Worm (Caenorhabditis elegans): ENCODE results near the gene nlp-29.

nlp-29 gene

DNA sequence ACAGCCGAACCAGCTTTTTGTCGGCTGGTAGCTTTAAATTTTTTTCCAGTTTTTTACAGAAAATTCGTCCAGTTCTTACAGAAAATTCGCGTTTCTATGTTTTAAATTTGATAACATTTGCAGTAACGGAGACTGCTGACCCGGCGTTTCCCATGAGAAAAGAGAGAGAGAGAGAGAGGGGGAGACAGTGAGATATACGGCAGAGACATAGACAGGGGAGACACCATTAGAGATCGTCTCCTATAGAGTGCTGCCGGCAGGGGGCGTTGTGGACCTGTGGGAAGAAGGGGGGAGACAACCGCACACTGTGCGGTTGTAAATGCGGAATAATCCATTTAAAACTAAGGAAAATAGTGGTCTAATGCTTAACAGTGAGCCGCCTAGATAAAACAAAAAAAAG lies 45.4 kb downstream of the nlp-29 start:
- TF ChIP-seq R02D3.7 (tag; optimal IDR thresholded peaks at IDR 0.05) = no peak
- peak; percentile 7 for TF ChIP-seq fos-1 (tag; optimal IDR thresholded peaks at IDR 0.05)
- TF ChIP-seq nhr-129 (tag; optimal IDR thresholded peaks at IDR 0.05) = peak; percentile 23
- TF ChIP-seq sma-9 (GFP tag; optimal IDR thresholded peaks at IDR 0.05) = peak; percentile 20
- no peak for TF ChIP-seq sma-9 (tag; optimal IDR thresholded peaks at IDR 0.05)

DNA sequence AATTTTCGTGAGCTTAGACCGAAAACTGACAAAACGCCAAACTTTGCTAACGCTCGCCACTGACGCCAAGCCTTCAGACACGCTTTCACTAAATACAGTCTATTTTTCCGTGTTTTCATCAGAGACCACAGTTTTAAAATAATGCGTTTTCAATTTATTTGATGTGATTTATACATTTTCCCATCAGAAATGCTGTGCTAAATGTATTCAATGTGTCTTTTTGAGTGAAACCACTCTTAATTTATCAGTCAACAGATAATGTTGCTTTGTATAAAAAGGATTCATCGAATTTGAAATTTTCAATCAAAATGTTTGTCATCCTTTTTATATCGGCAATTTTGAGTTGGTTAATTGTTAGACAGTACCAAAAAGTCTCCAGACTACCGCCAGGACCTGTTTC lies 47.1 kb downstream of the nlp-29 start, which contains the start of gene cyp-35A4:
Gene cyp-35A4 (plus strand): TSS at position 301 of the 400 bp plus-strand sequence.
- TF ChIP-seq alr-1 (tag; optimal IDR thresholded peaks at IDR 0.05) = no peak
- TF ChIP-seq elt-1 (tag; optimal IDR thresholded peaks at IDR 0.05) = no peak

DNA sequence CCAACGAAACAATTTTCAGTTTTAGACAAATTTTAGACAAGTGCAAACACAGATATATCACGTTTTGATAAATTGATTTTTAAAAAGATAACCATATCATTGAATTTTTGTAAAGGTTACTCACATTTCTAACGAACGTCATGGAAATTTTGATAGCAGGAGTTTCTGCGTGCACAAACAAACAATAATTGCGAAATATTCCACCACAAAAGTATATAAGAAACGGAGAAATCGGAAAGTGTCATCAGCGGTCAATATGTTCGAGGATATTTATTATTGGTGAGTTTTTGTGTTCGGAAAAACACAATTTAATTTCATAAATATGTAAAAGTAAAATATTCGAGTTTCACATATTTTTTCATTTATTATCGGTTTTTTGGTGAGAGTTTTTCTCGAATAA lies 50.1 kb downstream of the nlp-29 start, which contains the start of gene C49G7.7:
Gene C49G7.7 (plus strand): TSS at position 174 of the 400 bp plus-strand sequence.
- TF ChIP-seq lsy-2 (tag; optimal IDR thresholded peaks at IDR 0.05) (no peak), nhr-129 (tag; optimal IDR thresholded peaks at IDR 0.05) (no peak), skn-1 (tag; optimal IDR thresholded peaks at IDR 0.05) (no peak), aly-2 (tag; optimal IDR thresholded peaks at IDR 0.05) (no peak), snpc-4 (tag; optimal IDR thresholded peaks at IDR 0.05) (no peak), fos-1 (tag; optimal IDR thresholded peaks at IDR 0.05) (no peak), alr-1 (tag; optimal IDR thresholded peaks at IDR 0.05) (no peak), dmd-4 (tag; optimal IDR thresholded peaks at IDR 0.05) (no peak), peb-1 (tag; optimal IDR thresholded peaks at IDR 0.05) (no peak), sma-9 (GFP tag; optimal IDR thresholded peaks at IDR 0.05) (no peak), sma-9 (tag; optimal IDR thresholded peaks at IDR 0.05) (no peak), unc-39 (tag; optimal IDR thresholded peaks at IDR 0.05) (no peak), nhr-10 (tag; optimal IDR thresholded peaks at IDR 0.05) (no peak), R02D3.7 (tag; optimal IDR thresholded peaks at IDR 0.05) (no peak), nhr-12 (tag; optimal IDR thresholded peaks at IDR 0.05) (no peak), ceh-82 (tag; optimal IDR thresholded peaks at IDR 0.05) (no peak), nhr-237 (tag; optimal IDR thresholded peaks at IDR 0.05) (no peak), sma-3 (GFP tag; optimal IDR thresholded peaks at IDR 0.05) (no peak), nhr-21 (tag; optimal IDR thresholded peaks at IDR 0.05) (no peak), ama-1 (optimal IDR thresholded peaks at IDR 0.05) (no peak)
